Fruit fly (Drosophila melanogaster) whole organism, embryonic: Measurements from ENCODE around the gene CG11858.

Experiments
- CG10209 ChIP-seq: fragments of 200-800 bp; sonication (Bioruptor generic); optimal IDR thresholded peaks from 3 replicates; lab custom pipeline; 2017; ENCODE audit warnings: missing biosample characterization, mild to moderate bottlenecking, missing genetic modification characterization, missing genetic modification reagents
- CG1024 ChIP-seq: fragments of 200-800 bp; sonication (Bioruptor generic); IDR thresholded peaks from 2 replicates; pipeline ENCODE4 v1.3.6; 2022; ENCODE audit warnings: missing biosample characterization, missing genetic modification characterization
- CG10979 ChIP-seq: fragments of 200-800 bp; sonication (Bioruptor generic); optimal IDR thresholded peaks from 2 replicates; lab custom pipeline; 2018; ENCODE audit warnings: missing biosample characterization, mild to moderate bottlenecking, missing genetic modification characterization, moderate library complexity
- CG12659 ChIP-seq: fragments of 200-800 bp; sonication (Bioruptor generic); optimal IDR thresholded peaks from 3 replicates; lab custom pipeline; 2017; ENCODE audit warnings: mild to moderate bottlenecking, missing biosample characterization, missing genetic modification reagents, missing genetic modification characterization
- CG13287 ChIP-seq: fragments of 200-800 bp; sonication (Bioruptor generic); IDR thresholded peaks from 2 replicates; pipeline ENCODE4 v1.3.6; 2022; ENCODE audit warnings: missing biosample characterization, missing genetic modification characterization; ENCODE audit not compliant: partially characterized antibody
- CG13775 ChIP-seq: fragments of 200-800 bp; sonication (Bioruptor generic); optimal IDR thresholded peaks from 3 replicates; lab custom pipeline; 2017; ENCODE audit warnings: missing biosample characterization, mild to moderate bottlenecking, missing genetic modification characterization
- CG17359 ChIP-seq: fragments of 200-800 bp; sonication (Bioruptor generic); optimal IDR thresholded peaks from 3 replicates; lab custom pipeline; 2018; ENCODE audit warnings: missing biosample characterization, mild to moderate bottlenecking, missing genetic modification characterization, moderate library complexity
- CG2875 ChIP-seq: fragments of 200-800 bp; sonication (Bioruptor generic); optimal IDR thresholded peaks from 2 replicates; lab custom pipeline; 2017; ENCODE audit warnings: missing biosample characterization, mild to moderate bottlenecking, missing genetic modification characterization, missing genetic modification reagents
- CG30403 ChIP-seq: fragments of 200-800 bp; sonication (Bioruptor generic); optimal IDR thresholded peaks from 3 replicates; lab custom pipeline; 2016; ENCODE audit warnings: missing biosample characterization, missing genetic modification characterization
- CG31388 ChIP-seq: fragments of 200-800 bp; sonication (Bioruptor generic); optimal IDR thresholded peaks from 2 replicates; lab custom pipeline; 2016; ENCODE audit warnings: missing biosample characterization, missing genetic modification characterization
- CG3281 ChIP-seq: fragments of 200-800 bp; sonication (Bioruptor generic); optimal IDR thresholded peaks from 3 replicates; lab custom pipeline; 2017; ENCODE audit warnings: missing biosample characterization, mild to moderate bottlenecking, missing genetic modification characterization
- CG42726 ChIP-seq: fragments of 200-800 bp; sonication (Bioruptor generic); IDR thresholded peaks from 2 replicates; pipeline ENCODE4 v1.3.6; 2022; ENCODE audit warnings: missing biosample characterization, missing genetic modification characterization; ENCODE audit not compliant: partially characterized antibody
- CG4328 ChIP-seq: fragments of 200-800 bp; sonication (Bioruptor generic); optimal IDR thresholded peaks from 3 replicates; lab custom pipeline; 2017; ENCODE audit warnings: missing biosample characterization, missing genetic modification reagents, missing genetic modification characterization
- CG4424 ChIP-seq: fragments of 200-800 bp; sonication (Bioruptor generic); optimal IDR thresholded peaks from 3 replicates; lab custom pipeline; 2016; ENCODE audit warnings: missing biosample characterization, missing genetic modification characterization
- CG4707 ChIP-seq: fragments of 200-800 bp; sonication (Bioruptor generic); optimal IDR thresholded peaks from 2 replicates; lab custom pipeline; 2018; ENCODE audit warnings: missing biosample characterization, mild to moderate bottlenecking, missing genetic modification characterization, moderate library complexity
- CG5180 ChIP-seq: fragments of 200-800 bp; sonication (Bioruptor generic); optimal IDR thresholded peaks from 3 replicates; lab custom pipeline; 2017; ENCODE audit warnings: missing biosample characterization, missing genetic modification characterization, mild to moderate bottlenecking, moderate library complexity, missing genetic modification reagents
- CG7839 ChIP-seq: fragments of 200-800 bp; sonication (Bioruptor generic); optimal IDR thresholded peaks from 3 replicates; lab custom pipeline; 2018; ENCODE audit warnings: missing biosample characterization, mild to moderate bottlenecking, missing genetic modification characterization, moderate library complexity
- CG8944 ChIP-seq: fragments of 200-800 bp; sonication (Bioruptor generic); optimal IDR thresholded peaks from 3 replicates; lab custom pipeline; 2016; ENCODE audit warnings: missing biosample characterization, missing genetic modification characterization
- CG9215 ChIP-seq: fragments of 200-800 bp; sonication (Bioruptor generic); IDR thresholded peaks from 2 replicates; pipeline ENCODE4 v1.3.6; 2022; ENCODE audit warnings: missing biosample characterization, missing genetic modification characterization
- Chrac-16 ChIP-seq: fragments of 200-800 bp; sonication (Bioruptor generic); optimal IDR thresholded peaks from 3 replicates; lab custom pipeline; 2016; ENCODE audit warnings: missing biosample characterization, missing genetic modification characterization
- CoRest ChIP-seq: fragments of 200-800 bp; sonication (Bioruptor generic); optimal IDR thresholded peaks from 3 replicates; lab custom pipeline; 2018; ENCODE audit warnings: missing biosample characterization, mild to moderate bottlenecking, missing genetic modification characterization, moderate library complexity
- D19B ChIP-seq: fragments of 200-800 bp; sonication (Bioruptor generic); optimal IDR thresholded peaks from 2 replicates; lab custom pipeline; 2017; ENCODE audit warnings: missing biosample characterization, mild to moderate bottlenecking, missing genetic modification characterization
- Dfd ChIP-seq, 2 experiments: fragments of >200 bp; optimal IDR thresholded peaks; 2 replicates each; lab custom pipeline; 2017; ENCODE audit warnings: missing biosample characterization in 2 of 2, missing genetic modification characterization in 2 of 2
- NFAT ChIP-seq: fragments of 200-800 bp; sonication (Bioruptor generic); IDR thresholded peaks from 2 replicates; pipeline ENCODE4 v1.3.6; 2022; ENCODE audit warnings: missing biosample characterization, missing genetic modification characterization
- NK7.1 ChIP-seq: fragments of 200-800 bp; sonication (Bioruptor generic); optimal IDR thresholded peaks from 3 replicates; lab custom pipeline; 2016; ENCODE audit warnings: missing biosample characterization, missing genetic modification characterization
- Nf-YC ChIP-seq: fragments of 200-800 bp; optimal IDR thresholded peaks from 3 replicates; lab custom pipeline; 2019; ENCODE audit warnings: missing biosample characterization, mild to moderate bottlenecking, missing genetic modification characterization, moderate library complexity
- Opbp ChIP-seq: fragments of 200-800 bp; sonication (Bioruptor generic); IDR thresholded peaks from 3 replicates; pipeline ENCODE4 v1.3.6; 2022; ENCODE audit warnings: missing biosample characterization, missing genetic modification characterization; ENCODE audit not compliant: partially characterized antibody
- Sox102F ChIP-seq: fragments of 200-800 bp; sonication (Bioruptor generic); optimal IDR thresholded peaks from 2 replicates; lab custom pipeline; 2018; ENCODE audit warnings: missing biosample characterization, mild to moderate bottlenecking, missing genetic modification characterization, moderate library complexity
- Vsx1 ChIP-seq: fragments of 200-800 bp; sonication (Bioruptor generic); optimal IDR thresholded peaks from 2 replicates; lab custom pipeline; 2017; ENCODE audit warnings: missing biosample characterization, mild to moderate bottlenecking, missing genetic modification characterization, missing genetic modification reagents
- chinmo ChIP-seq: fragments of 200-800 bp; sonication (Bioruptor generic); IDR thresholded peaks from 4 replicates; pipeline ENCODE4 v1.3.6; 2022; ENCODE audit warnings: missing biosample characterization, missing genetic modification characterization; ENCODE audit not compliant: partially characterized antibody
- crc ChIP-seq: fragments of 200-800 bp; sonication (Bioruptor generic); optimal IDR thresholded peaks from 2 replicates; lab custom pipeline; 2016; ENCODE audit warnings: missing biosample characterization, missing genetic modification characterization
- dimm ChIP-seq: fragments of 200-800 bp; sonication (Bioruptor generic); IDR thresholded peaks from 2 replicates; pipeline ENCODE4 v1.3.6; 2022; ENCODE audit warnings: missing biosample characterization, missing genetic modification characterization
- gcm ChIP-seq: fragments of 200-800 bp; sonication (Bioruptor generic); optimal IDR thresholded peaks from 2 replicates; lab custom pipeline; 2019; ENCODE audit warnings: missing biosample characterization, mild to moderate bottlenecking, missing genetic modification characterization, moderate library complexity
- ind ChIP-seq: fragments of 200-800 bp; sonication (Bioruptor generic); optimal IDR thresholded peaks from 3 replicates; lab custom pipeline; 2016; ENCODE audit warnings: missing biosample characterization, missing genetic modification characterization
- kay ChIP-seq: fragments of 200-800 bp; sonication (Bioruptor generic); optimal IDR thresholded peaks from 2 replicates; lab custom pipeline; 2016; ENCODE audit warnings: missing biosample characterization, missing genetic modification characterization
- klu ChIP-seq: fragments of 200-800 bp; sonication (Bioruptor generic); IDR thresholded peaks from 2 replicates; pipeline ENCODE4 v1.3.6; 2022; ENCODE audit warnings: missing biosample characterization, missing genetic modification characterization
- lab ChIP-seq: fragments of 200-800 bp; sonication (Bioruptor generic); optimal IDR thresholded peaks from 3 replicates; lab custom pipeline; 2017; ENCODE audit warnings: missing biosample characterization, missing genetic modification characterization, mild to moderate bottlenecking, moderate library complexity, missing genetic modification reagents
- lbe ChIP-seq: fragments of 200-800 bp; sonication (Bioruptor generic); optimal IDR thresholded peaks from 2 replicates; lab custom pipeline; 2016; ENCODE audit warnings: missing biosample characterization, mild to moderate bottlenecking, missing genetic modification characterization
- mld ChIP-seq: fragments of 200-800 bp; sonication (Bioruptor generic); IDR thresholded peaks from 3 replicates; pipeline ENCODE4 v1.3.6; 2022; ENCODE audit warnings: missing biosample characterization, missing genetic modification characterization; ENCODE audit not compliant: partially characterized antibody
- nerfin-1 ChIP-seq: fragments of 200-800 bp; sonication (Bioruptor generic); optimal IDR thresholded peaks from 3 replicates; lab custom pipeline; 2019; ENCODE audit warnings: missing biosample characterization, mild to moderate bottlenecking, missing genetic modification characterization, moderate library complexity
- nom ChIP-seq: fragments of 200-800 bp; sonication (Bioruptor generic); optimal IDR thresholded peaks from 2 replicates; lab custom pipeline; 2017; ENCODE audit warnings: missing biosample characterization, missing genetic modification characterization, mild to moderate bottlenecking, moderate library complexity, missing genetic modification reagents
- ranshi ChIP-seq: fragments of 200-800 bp; sonication (Bioruptor generic); IDR thresholded peaks from 2 replicates; pipeline ENCODE4 v1.3.6; 2022; ENCODE audit warnings: missing biosample characterization, missing genetic modification characterization
- scrt ChIP-seq: fragments of 200-800 bp; sonication (Bioruptor generic); optimal IDR thresholded peaks from 2 replicates; lab custom pipeline; 2018; ENCODE audit warnings: missing biosample characterization, mild to moderate bottlenecking, missing genetic modification characterization, moderate library complexity
- sob ChIP-seq: fragments of 200-800 bp; sonication (Bioruptor generic); IDR thresholded peaks from 2 replicates; pipeline ENCODE4 v1.3.6; 2022; ENCODE audit warnings: missing biosample characterization, missing genetic modification characterization
- stc ChIP-seq: fragments of 200-800 bp; sonication (Bioruptor generic); IDR thresholded peaks from 2 replicates; pipeline ENCODE4 v1.3.6; 2022; ENCODE audit warnings: missing biosample characterization, missing genetic modification characterization
- tgo ChIP-seq: fragments of 200-800 bp; sonication (Bioruptor generic); IDR thresholded peaks from 3 replicates; pipeline ENCODE4 v1.3.6; 2022; ENCODE audit warnings: missing biosample characterization, missing genetic modification characterization
- tna ChIP-seq: fragments of 200-800 bp; sonication (Bioruptor generic); IDR thresholded peaks from 2 replicates; pipeline ENCODE4 v1.3.6; 2022; ENCODE audit warnings: missing biosample characterization, missing genetic modification characterization; ENCODE audit not compliant: partially characterized antibody
- unc-4 ChIP-seq: fragments of 200-800 bp; sonication (Bioruptor generic); IDR thresholded peaks from 2 replicates; pipeline ENCODE4 v1.3.6; 2022; ENCODE audit warnings: missing biosample characterization, missing genetic modification characterization; ENCODE audit not compliant: partially characterized antibody
- vnd ChIP-seq: fragments of 200-800 bp; sonication (Bioruptor generic); IDR thresholded peaks from 3 replicates; pipeline ENCODE4 v1.3.6; 2022; ENCODE audit warnings: missing biosample characterization, missing genetic modification characterization; ENCODE audit not compliant: partially characterized antibody

CG11858 gene

DNA sequence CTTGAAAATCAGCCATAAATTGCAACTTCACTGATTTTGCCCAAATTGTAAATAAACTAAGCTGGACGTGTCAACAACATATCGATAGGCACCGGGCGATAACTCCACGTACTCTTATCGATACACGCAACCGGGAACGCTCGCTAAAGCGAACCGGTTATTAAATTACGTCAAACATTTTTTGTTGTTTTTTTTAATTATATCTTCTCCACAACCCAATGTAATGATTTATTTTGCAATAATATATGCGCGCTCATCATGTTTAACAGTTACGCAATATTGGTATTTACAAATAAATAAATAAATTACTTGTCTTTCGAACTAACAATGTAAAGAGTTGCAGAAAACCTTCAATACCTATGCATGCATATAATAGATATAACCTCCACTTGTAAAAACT lies 47.4 kb upstream of the CG11858 start, which contains the start of gene Saysd1 (continued):
- TF ChIP-seq CG13775 (GFP tag; lab: Kevin White, UChicago) (no peak), CG10979 (tag; lab: Kevin White, UChicago) (no peak), sob (GFP tag; lab: Robert Waterston, UW) (peak; percentile 62), CG12659 (GFP tag; lab: Kevin White, UChicago) (no peak), CG30403 (peak; percentile 20), lbe (GFP tag; lab: Kevin White, UChicago) (peak; percentile 26), CG4328 (no peak), Chrac-16 (GFP tag; lab: Kevin White, UChicago) (no peak), CG3281 (no peak), tgo (GFP tag; lab: Robert Waterston, UW) (peak; percentile 21; the same call in 2 of the 3 replicates), mld (GFP tag; lab: Robert Waterston, UW) (peak; percentile 78; the same call in 2 of the 3 replicates), CG17359 (tag; lab: Kevin White, UChicago) (peak; percentile 45), Nf-YC (tag; lab: Kevin White, UChicago) (peak; percentile 5), CG4424 (GFP tag; lab: Kevin White, UChicago) (peak; percentile 41), CG31388 (GFP tag; lab: Kevin White, UChicago) (no peak), NFAT (peak; percentile 47; the same call in 1 of the 2 replicates), vnd (GFP tag; lab: Robert Waterston, UW) (peak; percentile 78), ranshi (GFP tag; lab: Robert Waterston, UW) (no peak), CG5180 (GFP tag; lab: Kevin White, UChicago) (no peak), klu (GFP tag; lab: Robert Waterston, UW) (no peak), CG13287 (peak; percentile 91), CG1024 (no peak), CG2875 (GFP tag; lab: Kevin White, UChicago) (no peak), tna (GFP tag; lab: Robert Waterston, UW) (peak; percentile 81), unc-4 (GFP tag; lab: Robert Waterston, UW) (peak; percentile 83), Dfd (GFP tag; optimal IDR thresholded peaks at IDR 0.05; lab: Kevin White, UChicago) (no peak), Sox102F (GFP tag; lab: Kevin White, UChicago) (no peak), ind (GFP tag; lab: Kevin White, UChicago) (peak; percentile 31), chinmo (GFP tag; lab: Robert Waterston, UW) (peak; percentile 82; the same call in 1 of the 4 replicates), CoRest (tag; lab: Kevin White, UChicago) (no peak), lab (GFP tag; lab: Kevin White, UChicago) (peak; percentile 51), gcm (GFP tag; lab: Kevin White, UChicago) (no peak), CG10209 (GFP tag; lab: Kevin White, UChicago) (no peak), dimm (no peak), CG9215 (GFP tag; lab: Robert Waterston, UW) (no peak), kay (peak; percentile 14), NK7.1 (GFP tag; lab: Kevin White, UChicago) (no peak), Opbp (GFP tag; lab: Robert Waterston, UW) (peak; percentile 85; the same call in 2 of the 3 replicates), CG8944 (GFP tag; lab: Kevin White, UChicago) (no peak), CG7839 (tag; lab: Kevin White, UChicago) (peak; percentile 44), stc (GFP tag; lab: Robert Waterston, UW) (peak; percentile 43; the same call in 1 of the 2 replicates), nom (no peak), CG4707 (no peak), nerfin-1 (tag; lab: Kevin White, UChicago) (peak; percentile 12), crc (GFP tag; lab: Kevin White, UChicago) (no peak), CG42726 (GFP tag; lab: Robert Waterston, UW) (peak; percentile 29; the same call in 1 of the 2 replicates), Vsx1 (GFP tag; lab: Kevin White, UChicago) (peak; percentile 30), scrt (GFP tag; lab: Kevin White, UChicago) (no peak), D19B (GFP tag; lab: Kevin White, UChicago) (no peak)
